Worm (Caenorhabditis elegans): Measurements from ENCODE around the gene M01F1.4.

M01F1.4 gene

DNA sequence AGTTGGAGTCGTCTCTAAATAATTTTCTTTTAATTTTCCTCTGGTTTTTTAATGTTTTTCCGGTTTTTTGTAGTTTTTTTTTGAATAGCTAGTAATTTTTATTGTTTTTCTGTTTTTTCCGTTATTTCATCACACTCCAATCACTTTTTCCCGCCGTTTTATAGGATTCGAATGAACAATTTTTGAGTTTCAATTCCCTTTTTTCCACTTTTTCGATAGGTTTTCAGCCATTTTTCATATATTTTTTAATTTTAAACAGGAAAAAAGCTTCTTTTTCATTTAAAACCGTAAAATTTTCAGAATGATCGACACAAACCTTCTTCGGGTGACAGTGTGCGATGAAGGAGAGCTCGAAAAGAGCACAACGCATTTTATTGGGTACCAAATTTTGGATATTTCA is 48.4 kb downstream of the M01F1.4 start, which contains the start of gene pph-6 (continued):
- TF ChIP-seq madf-5 (GFP tag; IDR thresholded peaks at IDR 0.05) (no peak), saeg-2 (GFP tag; IDR thresholded peaks at IDR 0.05) (no peak), ceh-62 (tag; optimal IDR thresholded peaks at IDR 0.05) (no peak)

DNA sequence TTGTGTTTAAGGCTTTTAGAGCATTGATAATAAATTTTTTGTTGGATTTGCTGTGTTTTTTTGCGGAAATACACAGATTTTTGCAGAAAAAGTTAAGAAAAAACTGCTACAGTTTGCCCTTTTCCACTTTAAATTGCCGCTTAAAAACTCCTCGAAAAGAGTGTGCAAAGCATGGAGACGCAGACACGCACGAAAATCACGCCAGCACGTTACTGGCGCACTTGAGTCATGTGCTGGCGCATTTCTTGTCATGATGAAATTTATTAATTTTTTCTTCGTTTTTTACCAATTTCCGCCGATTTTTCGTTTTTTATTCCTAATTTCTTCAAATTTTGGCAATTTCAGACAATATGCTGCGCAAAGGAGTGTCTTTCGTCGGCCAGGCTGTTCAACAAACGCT is 49.8 kb downstream of the M01F1.4 start, which contains the start of gene C34C12.8:
C34C12.8 (plus strand) TSS at position 346 of the 400 bp plus-strand sequence.
- TF ChIP-seq hif-1 (tag; optimal IDR thresholded peaks at IDR 0.05) (peak; percentile 28 to 67), D1046.2 (GFP tag; IDR thresholded peaks at IDR 0.05) (peak; percentile 82; the same call in 1 of the 2 replicates), lin-1 (GFP tag; IDR thresholded peaks at IDR 0.05) (peak; percentile 86), lim-7 (GFP tag; IDR thresholded peaks at IDR 0.05) (no peak), lin-15B (tag; optimal IDR thresholded peaks at IDR 0.05) (peak; percentile 84), hlh-11 (tag; optimal IDR thresholded peaks at IDR 0.05) (peak; percentile 90), daf-19 (GFP tag; conservative IDR thresholded peaks at IDR 0.05) (peak; percentile 72; the same call in 1 of the 2 replicates), snpc-1.2 (GFP tag; IDR thresholded peaks at IDR 0.05) (peak; percentile 64), hlh-30 (tag; optimal IDR thresholded peaks at IDR 0.05; ENCODE audit: insufficient read depth) (peak; percentile 85), unc-62 (GFP tag; optimal IDR thresholded peaks at IDR 0.05 in 1 of 2) (peak in 1 of 2 experiments; percentile 98), unc-62 (tag; optimal IDR thresholded peaks at IDR 0.05) (no peak), F26F4.8 (GFP tag; conservative IDR thresholded peaks at IDR 0.05) (no peak), nhr-111 (GFP tag; optimal IDR thresholded peaks at IDR 0.05) (no peak), hmg-1.1 (GFP tag; IDR thresholded peaks at IDR 0.05) (peak; percentile 93), ztf-7 (tag; optimal IDR thresholded peaks at IDR 0.05) (peak; percentile 92), gei-8 (GFP tag; optimal IDR thresholded peaks at IDR 0.05) (peak; percentile 55), zip-2 (tag; optimal IDR thresholded peaks at IDR 0.05) (peak; percentile 74), ztf-11 (tag; optimal IDR thresholded peaks at IDR 0.05) (no peak), F44E2.7 (GFP tag; IDR thresholded peaks at IDR 0.05) (no peak), F49E8.2 (tag; optimal IDR thresholded peaks at IDR 0.05; ENCODE audit: borderline replicate concordance) (peak; percentile 88), dmd-6 (GFP tag; IDR thresholded peaks at IDR 0.05) (peak; percentile 91), lin-29 (GFP tag; IDR thresholded peaks at IDR 0.05) (peak; percentile 91), nhr-77 (tag; optimal IDR thresholded peaks at IDR 0.05) (peak; percentile 84), daf-16 (GFP tag; optimal IDR thresholded peaks at IDR 0.05) (peak in 1 of 2 experiments; percentile 82), daf-16 (tag; optimal IDR thresholded peaks at IDR 0.05) (peak; percentile 35), set-16 (GFP tag; IDR thresholded peaks at IDR 0.05) (no peak), php-3 (GFP tag; IDR thresholded peaks at IDR 0.05) (peak; percentile 89), daf-8 (GFP tag; IDR thresholded peaks at IDR 0.05) (no peak), Y5F2A.4 (GFP tag; optimal IDR thresholded peaks at IDR 0.05) (peak; percentile 71), T20F7.1 (GFP tag; optimal IDR thresholded peaks at IDR 0.05) (peak; percentile 83), ama-1 (optimal IDR thresholded peaks at IDR 0.05) (peak; percentile 87), lin-13 (GFP tag; optimal IDR thresholded peaks at IDR 0.05) (peak; percentile 91), mes-2 (tag; optimal IDR thresholded peaks at IDR 0.05; ENCODE audit: poor library complexity, severe bottlenecking) (peak; percentile 95), unc-39 (tag; optimal IDR thresholded peaks at IDR 0.05) (no peak), Y48G9A.11 (GFP tag; IDR thresholded peaks at IDR 0.05) (peak; percentile 82), F10B5.3 (tag; optimal IDR thresholded peaks at IDR 0.05) (peak; percentile 86), madf-9 (GFP tag; conservative IDR thresholded peaks at IDR 0.05) (peak; percentile 87), nhr-25 (tag; optimal IDR thresholded peaks at IDR 0.05; ENCODE audit: borderline replicate concordance, insufficient read depth) (peak; percentile 75), F37D6.2 (tag; optimal IDR thresholded peaks at IDR 0.05) (peak; percentile 92), nhr-11 (tag; optimal IDR thresholded peaks at IDR 0.05) (peak; percentile 85), ceh-44 (GFP tag; IDR thresholded peaks at IDR 0.05) (no peak), pha-4 (GFP tag; IDR thresholded peaks at IDR 0.05) (peak; percentile 93), pha-4 (tag; optimal IDR thresholded peaks at IDR 0.05) (peak; percentile 40), nhr-102 (tag; optimal IDR thresholded peaks at IDR 0.05) (peak; percentile 96), daf-12 (tag; optimal IDR thresholded peaks at IDR 0.05) (no peak), mdt-29 (GFP tag; IDR thresholded peaks at IDR 0.05) (peak; percentile 92), aha-1 (tag) (peak; percentile 97)
